Worm (Caenorhabditis elegans): ENCODE data around the gene C04C11.1.

Gene C04C11.1

ce11 chrX:14015808-14016207 is 4.6 kb upstream of the C04C11.1 start (continued):
- TF ChIP-seq pha-4 (GFP tag; IDR thresholded peaks at IDR 0.05) (peak; percentile 88), pha-4 (tag; optimal IDR thresholded peaks at IDR 0.05) (peak; percentile 42), nhr-76 (tag; optimal IDR thresholded peaks at IDR 0.05) (no peak), sdz-12 (GFP tag; optimal IDR thresholded peaks at IDR 0.05) (peak; percentile 28), ZK337.2 (GFP tag; IDR thresholded peaks at IDR 0.05) (peak; percentile 67; the same call in 1 of the 2 replicates), Y75B8A.6 (GFP tag; IDR thresholded peaks at IDR 0.05) (0 out of 2 replicates have a peak, but pooled peaks have one; percentile 52), lin-15B (tag; optimal IDR thresholded peaks at IDR 0.05) (no peak), F37D6.2 (tag; optimal IDR thresholded peaks at IDR 0.05) (peak; percentile 62), mdt-29 (GFP tag; IDR thresholded peaks at IDR 0.05) (peak; percentile 65), nhr-41 (GFP tag; IDR thresholded peaks at IDR 0.05) (peak; percentile 84; the same call in 1 of the 2 replicates), lim-7 (GFP tag; IDR thresholded peaks at IDR 0.05) (no peak; the same call in none of the 2 replicates), ceh-82 (tag; optimal IDR thresholded peaks at IDR 0.05) (no peak), T20F7.1 (GFP tag; optimal IDR thresholded peaks at IDR 0.05) (peak; percentile 58), dpl-1 (GFP tag; optimal IDR thresholded peaks at IDR 0.05) (peak; percentile 48), nhr-102 (tag; optimal IDR thresholded peaks at IDR 0.05) (peak; percentile 84), nhr-42 (GFP tag; IDR thresholded peaks at IDR 0.05) (peak; percentile 73), zfp-3 (GFP tag; conservative IDR thresholded peaks at IDR 0.05) (peak; percentile 71), pqm-1 (tag; optimal IDR thresholded peaks at IDR 0.05) (no peak), ztf-7 (tag; optimal IDR thresholded peaks at IDR 0.05) (peak; percentile 82), egl-27 (tag; optimal IDR thresholded peaks at IDR 0.05) (peak; percentile 57), madf-5 (GFP tag; IDR thresholded peaks at IDR 0.05) (peak; percentile 75 to 80; a peak in 2 of 4 replicates), skn-1 (tag; optimal IDR thresholded peaks at IDR 0.05) (no peak), nhr-25 (tag; optimal IDR thresholded peaks at IDR 0.05; ENCODE audit: borderline replicate concordance, insufficient read depth) (peak; percentile 3), arid-1 (GFP tag; conservative IDR thresholded peaks at IDR 0.05) (peak; percentile 64), lin-1 (GFP tag; IDR thresholded peaks at IDR 0.05) (peak; percentile 80), nhr-237 (tag; optimal IDR thresholded peaks at IDR 0.05) (no peak), nhr-77 (tag; optimal IDR thresholded peaks at IDR 0.05) (peak; percentile 79), F49E8.2 (tag; optimal IDR thresholded peaks at IDR 0.05; ENCODE audit: borderline replicate concordance) (peak; percentile 54), daf-8 (GFP tag; IDR thresholded peaks at IDR 0.05) (no peak), zip-2 (tag; optimal IDR thresholded peaks at IDR 0.05) (peak; percentile 27), madf-9 (GFP tag; conservative IDR thresholded peaks at IDR 0.05) (peak; percentile 36; the same call in 1 of the 2 replicates), hlh-30 (tag; optimal IDR thresholded peaks at IDR 0.05; ENCODE audit: insufficient read depth) (peak; percentile 66), tra-1 (GFP tag; IDR thresholded peaks at IDR 0.05) (peak; percentile 69), fkh-10 (GFP tag; optimal IDR thresholded peaks at IDR 0.05) (peak; percentile 53), ces-1 (GFP tag; optimal IDR thresholded peaks at IDR 0.05) (peak; percentile 8), Y105C5A.15 (GFP tag; IDR thresholded peaks at IDR 0.05) (peak; percentile 82), mdl-1 (tag; optimal IDR thresholded peaks at IDR 0.05) (peak in 1 of 2 experiments; percentile 48), gei-8 (GFP tag; optimal IDR thresholded peaks at IDR 0.05) (peak; percentile 86), hlh-11 (tag; optimal IDR thresholded peaks at IDR 0.05) (peak; percentile 63), php-3 (GFP tag; IDR thresholded peaks at IDR 0.05) (peak; percentile 81), cey-2 (tag; optimal IDR thresholded peaks at IDR 0.05; ENCODE audit: borderline replicate concordance, insufficient read depth) (no peak), Y5F2A.4 (GFP tag; optimal IDR thresholded peaks at IDR 0.05) (peak; percentile 68), D1046.2 (GFP tag; IDR thresholded peaks at IDR 0.05) (peak; percentile 85), jun-1 (tag; optimal IDR thresholded peaks at IDR 0.05) (peak; percentile 69), snpc-4 (tag; optimal IDR thresholded peaks at IDR 0.05) (no peak), mxl-3 (GFP tag; optimal IDR thresholded peaks at IDR 0.05) (peak; percentile 41), zfp-2 (tag; optimal IDR thresholded peaks at IDR 0.05) (peak; percentile 70), attf-4 (tag; optimal IDR thresholded peaks at IDR 0.05) (no peak), nhr-111 (GFP tag; optimal IDR thresholded peaks at IDR 0.05) (no peak), spr-3 (GFP tag; optimal IDR thresholded peaks at IDR 0.05) (no peak), nhr-48 (tag; optimal IDR thresholded peaks at IDR 0.05) (peak; percentile 65)
